Worm (Caenorhabditis elegans) whole organism, young adult: Measurements from ENCODE around the gene arf-1.

Experiments
- C06A6.2 ChIP-seq: fragments of 200-800 bp; sonication (Bioruptor generic); conservative IDR thresholded peaks from 2 replicates; pipeline ENCODE4 v1.3.6; 2022; ENCODE audit warnings: missing genetic modification characterization, missing compliant biosample characterization
- C17E4.6 ChIP-seq: fragments of 200-800 bp; sonication (Bioruptor generic); IDR thresholded peaks from 2 replicates; pipeline ENCODE4 v1.3.6; 2022; ENCODE audit warnings: missing genetic modification reagents, missing genetic modification characterization, missing compliant biosample characterization
- F23B12.7 ChIP-seq: sonication (generic microtip); optimal IDR thresholded peaks from 2 replicates; lab custom pipeline; 2017; ENCODE audit warnings: missing genetic modification characterization, mild to moderate bottlenecking, missing compliant biosample characterization, antibody characterized with exemption, moderate library complexity; ENCODE audit not compliant: insufficient read depth
- F33H1.4 ChIP-seq: fragments of 200-800 bp; sonication (Bioruptor generic); IDR thresholded peaks from 2 replicates; pipeline ENCODE4 v1.3.6; 2022; ENCODE audit warnings: missing genetic modification reagents, missing genetic modification characterization, missing compliant biosample characterization
- F57A8.1 ChIP-seq: fragments of 200-800 bp; sonication (Bioruptor generic); optimal IDR thresholded peaks from 2 replicates; lab custom pipeline; 2018; ENCODE audit warnings: mild to moderate bottlenecking, missing genetic modification characterization, moderate library complexity, missing compliant biosample characterization
- K12H6.12 ChIP-seq: fragments of 200-800 bp; sonication (Bioruptor generic); optimal IDR thresholded peaks from 2 replicates; lab custom pipeline; 2018; ENCODE audit warnings: mild to moderate bottlenecking, missing genetic modification characterization, missing compliant biosample characterization
- T07F8.4 ChIP-seq: sonication (generic microtip); optimal IDR thresholded peaks from 2 replicates; lab custom pipeline; 2016; ENCODE audit warnings: mild to moderate bottlenecking, missing genetic modification characterization, moderate library complexity, missing compliant biosample characterization
- T26A5.8 ChIP-seq: sonication (generic microtip); optimal IDR thresholded peaks from 2 replicates; lab custom pipeline; 2016; ENCODE audit warnings: missing genetic modification characterization, missing compliant biosample characterization
- Y53F4B.3 ChIP-seq: fragments of 200-800 bp; sonication (Bioruptor generic); IDR thresholded peaks from 2 replicates; pipeline ENCODE4 v1.3.6; 2022; ENCODE audit warnings: missing genetic modification reagents, missing genetic modification characterization, missing compliant biosample characterization
- aptf-3 ChIP-seq: fragments of 200-800 bp; sonication (Bioruptor generic); IDR thresholded peaks from 2 replicates; pipeline ENCODE4 v1.3.6; 2022; ENCODE audit warnings: missing genetic modification characterization, missing compliant biosample characterization
- attf-5 ChIP-seq: fragments of 200-800 bp; sonication (Bioruptor generic); optimal IDR thresholded peaks from 2 replicates; lab custom pipeline; 2018; ENCODE audit warnings: mild to moderate bottlenecking, missing genetic modification characterization, missing compliant biosample characterization
- ccch-3 ChIP-seq: fragments of 200-800 bp; sonication (Bioruptor generic); optimal IDR thresholded peaks from 2 replicates; lab custom pipeline; 2018; ENCODE audit warnings: mild to moderate bottlenecking, missing genetic modification characterization, missing compliant biosample characterization
- ceh-100 ChIP-seq: fragments of 200-800 bp; sonication (Bioruptor generic); IDR thresholded peaks from 2 replicates; pipeline ENCODE4 v1.3.6; 2022; ENCODE audit warnings: missing genetic modification reagents, missing genetic modification characterization, missing compliant biosample characterization
- ceh-27 ChIP-seq: fragments of 200-800 bp; sonication (Bioruptor generic); optimal IDR thresholded peaks from 2 replicates; lab custom pipeline; 2018; ENCODE audit warnings: mild to moderate bottlenecking, missing genetic modification characterization, moderate library complexity, missing compliant biosample characterization
- egl-44 ChIP-seq: fragments of 200-800 bp; sonication (Bioruptor generic); IDR thresholded peaks from 2 replicates; pipeline ENCODE4 v1.3.6; 2022; ENCODE audit warnings: missing genetic modification reagents, missing genetic modification characterization, missing compliant biosample characterization
- gei-17 ChIP-seq: fragments of 200-800 bp; sonication (Bioruptor generic); optimal IDR thresholded peaks from 2 replicates; lab custom pipeline; 2018; ENCODE audit warnings: mild to moderate bottlenecking, missing genetic modification characterization, missing compliant biosample characterization
- him-1 ChIP-seq: sonication (generic microtip); optimal IDR thresholded peaks from 2 replicates; lab custom pipeline; 2016; ENCODE audit warnings: missing genotype, missing genetic modification reagents, missing genetic modification characterization, missing compliant biosample characterization
- hlh-26 ChIP-seq: fragments of 200-800 bp; sonication (Bioruptor generic); conservative IDR thresholded peaks from 2 replicates; pipeline ENCODE4 v1.3.6; 2022; ENCODE audit warnings: missing genetic modification reagents, missing genetic modification characterization, missing compliant biosample characterization
- hmg-1.2 ChIP-seq: fragments of 200-800 bp; sonication (Bioruptor generic); IDR thresholded peaks from 2 replicates; pipeline ENCODE4 v1.3.6; 2022; ENCODE audit warnings: missing genetic modification reagents, missing genetic modification characterization, missing compliant biosample characterization
- let-607 ChIP-seq, 2 experiments: fragments of 200-800 bp in 1 of 2; sonication (Bioruptor generic) in 1 of 2; sonication (generic microtip) in 1 of 2; optimal IDR thresholded peaks; 2 replicates each; lab custom pipeline; 2016 to 2018; ENCODE audit warnings: mild to moderate bottlenecking in 2 of 2, missing compliant biosample characterization in 2 of 2, missing genetic modification characterization in 2 of 2, moderate library complexity in 2 of 2, missing genotype in 1 of 2
- lin-26 ChIP-seq: fragments of 200-800 bp; sonication (Bioruptor generic); IDR thresholded peaks from 2 replicates; pipeline ENCODE4 v1.3.6; 2022; ENCODE audit warnings: missing genetic modification reagents, missing genetic modification characterization, missing compliant biosample characterization
- lin-54 ChIP-seq: fragments of 200-800 bp; sonication (Bioruptor generic); optimal IDR thresholded peaks from 2 replicates; lab custom pipeline; 2018; ENCODE audit warnings: mild to moderate bottlenecking, missing genetic modification characterization, missing compliant biosample characterization
- lsy-27 ChIP-seq: sonication (generic microtip); optimal IDR thresholded peaks from 2 replicates; lab custom pipeline; 2017; ENCODE audit warnings: missing genetic modification characterization, mild to moderate bottlenecking, missing compliant biosample characterization, antibody characterized with exemption, missing genotype, borderline replicate concordance; ENCODE audit not compliant: insufficient read depth
- madf-3 ChIP-seq: fragments of 200-800 bp; sonication (Bioruptor generic); IDR thresholded peaks from 2 replicates; pipeline ENCODE4 v1.3.6; 2022; ENCODE audit warnings: missing genetic modification reagents, missing genetic modification characterization, missing compliant biosample characterization
- mcd-1 ChIP-seq: fragments of 200-800 bp; sonication (Bioruptor generic); IDR thresholded peaks from 2 replicates; pipeline ENCODE4 v1.3.6; 2022; ENCODE audit warnings: missing genetic modification reagents, missing genetic modification characterization, missing compliant biosample characterization
- nfya-2 ChIP-seq: fragments of 200-800 bp; sonication (Bioruptor generic); IDR thresholded peaks from 2 replicates; pipeline ENCODE4 v1.3.6; 2022; ENCODE audit warnings: missing genetic modification reagents, missing genetic modification characterization, missing compliant biosample characterization
- nfyb-1 ChIP-seq: fragments of 200-800 bp; sonication (Bioruptor generic); IDR thresholded peaks from 2 replicates; pipeline ENCODE4 v1.3.6; 2022; ENCODE audit warnings: missing genetic modification reagents, missing genetic modification characterization, missing compliant biosample characterization
- nhr-120 ChIP-seq: fragments of 200-800 bp; sonication (Bioruptor generic); IDR thresholded peaks from 2 replicates; pipeline ENCODE4 v1.3.6; 2022; ENCODE audit warnings: missing genetic modification characterization, missing compliant biosample characterization
- nhr-27 ChIP-seq: fragments of 200-800 bp; sonication (Bioruptor generic); optimal IDR thresholded peaks from 2 replicates; lab custom pipeline; 2018; ENCODE audit warnings: mild to moderate bottlenecking, missing genetic modification characterization, moderate library complexity, missing compliant biosample characterization
- rec-8 ChIP-seq, 2 experiments: sonication (generic microtip); optimal IDR thresholded peaks; 2 replicates each; lab custom pipeline; 2016; ENCODE audit warnings: mild to moderate bottlenecking in 2 of 2, missing genetic modification characterization in 2 of 2, missing genetic modification reagents in 2 of 2, missing genotype in 2 of 2, missing biosample characterization in 1 of 2, missing compliant biosample characterization in 1 of 2, moderate library complexity in 1 of 2
- repo-1 ChIP-seq: sonication (generic microtip); optimal IDR thresholded peaks from 2 replicates; lab custom pipeline; 2017; ENCODE audit warnings: mild to moderate bottlenecking, missing genetic modification characterization, missing compliant biosample characterization
- sdz-38 ChIP-seq: sonication (generic microtip); optimal IDR thresholded peaks from 2 replicates; lab custom pipeline; 2016; ENCODE audit warnings: missing genotype, missing genetic modification characterization, missing compliant biosample characterization
- sea-2 ChIP-seq: fragments of 200-800 bp; sonication (Bioruptor generic); IDR thresholded peaks from 2 replicates; pipeline ENCODE4 v1.3.6; 2022; ENCODE audit warnings: missing genetic modification characterization, missing compliant biosample characterization
- snpc-1.1 ChIP-seq: sonication (generic microtip); optimal IDR thresholded peaks from 2 replicates; lab custom pipeline; 2017; ENCODE audit warnings: missing genetic modification characterization, mild to moderate bottlenecking, missing compliant biosample characterization, antibody characterized with exemption, moderate library complexity, missing genotype, missing genetic modification reagents; ENCODE audit not compliant: insufficient read depth
- snpc-1.3 ChIP-seq: sonication (generic microtip); optimal IDR thresholded peaks from 2 replicates; lab custom pipeline; 2017; ENCODE audit warnings: missing genetic modification characterization, mild to moderate bottlenecking, missing compliant biosample characterization, antibody characterized with exemption, moderate library complexity, missing genotype, missing genetic modification reagents; ENCODE audit not compliant: insufficient read depth
- snpc-4 ChIP-seq, 5 experiments: fragments of 150-350 bp in 1 of 5; sonication (generic microtip) in 4 of 5; optimal IDR thresholded peaks; 2 replicates each; lab custom pipeline; 2014 to 2018; ENCODE audit warnings: missing genetic modification characterization in 5 of 5, missing biosample characterization in 3 of 5, antibody characterized with exemption in 2 of 5, mild to moderate bottlenecking in 2 of 5, missing compliant biosample characterization in 2 of 5, missing genotype in 2 of 5, moderate library complexity in 2 of 5, missing genetic modification reagents in 1 of 5
- sptf-2 ChIP-seq: fragments of 200-800 bp; sonication (Bioruptor generic); optimal IDR thresholded peaks from 2 replicates; lab custom pipeline; 2018; ENCODE audit warnings: mild to moderate bottlenecking, missing genetic modification characterization, missing compliant biosample characterization
- tbp1 ChIP-seq: fragments of 200-800 bp; sonication (Bioruptor generic); optimal IDR thresholded peaks from 2 replicates; lab custom pipeline; 2018; ENCODE audit warnings: mild to moderate bottlenecking, missing genetic modification characterization, missing compliant biosample characterization
- unc-62 ChIP-seq: fragments of 150-350 bp; optimal IDR thresholded peaks from 2 replicates; lab custom pipeline; 2014; ENCODE audit warnings: missing biosample characterization, missing genetic modification reagents, missing genetic modification characterization
- ztf-18 ChIP-seq: sonication (generic microtip); optimal IDR thresholded peaks from 2 replicates; lab custom pipeline; 2016; ENCODE audit warnings: missing genotype, mild to moderate bottlenecking, missing genetic modification characterization, missing compliant biosample characterization
- ztf-26 ChIP-seq: sonication (generic microtip); optimal IDR thresholded peaks from 2 replicates; lab custom pipeline; 2017; ENCODE audit warnings: missing genetic modification characterization, missing compliant biosample characterization
- ztf-28 ChIP-seq: fragments of 200-800 bp; sonication (Bioruptor generic); IDR thresholded peaks from 2 replicates; pipeline ENCODE4 v1.3.6; 2022; ENCODE audit warnings: missing genetic modification reagents, missing genetic modification characterization, missing compliant biosample characterization

The arf-1 gene

DNA sequence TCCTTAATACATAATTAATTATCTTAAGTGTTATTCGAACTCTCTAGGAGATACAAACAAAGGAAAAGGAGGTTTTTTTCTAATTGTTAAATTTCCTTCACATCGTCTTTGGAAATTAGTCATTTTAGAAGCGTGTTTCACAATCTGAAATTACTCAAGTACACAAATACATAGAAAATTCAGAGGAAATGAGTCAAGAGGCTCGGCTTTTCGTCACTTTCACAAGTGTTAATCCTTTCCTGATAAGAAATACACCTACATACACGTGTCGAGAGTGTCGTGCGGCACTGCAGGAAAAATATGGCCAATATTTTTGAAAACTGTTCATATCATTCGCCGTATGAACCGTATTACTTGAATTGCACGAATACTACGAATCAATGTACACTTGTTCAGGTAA is 32.5 kb downstream of the arf-1 start, which contains the start of gene B0244.4 (continued):
- TF ChIP-seq let-607 (tag; optimal IDR thresholded peaks at IDR 0.05; lab: Kevin White, UChicago): no peak
- no peak for TF ChIP-seq T26A5.8 (tag; lab: Kevin White, UChicago)
- TF ChIP-seq attf-5 (GFP tag; lab: Kevin White, UChicago): no peak
- no peak for TF ChIP-seq ztf-18 (tag; lab: Kevin White, UChicago)

DNA sequence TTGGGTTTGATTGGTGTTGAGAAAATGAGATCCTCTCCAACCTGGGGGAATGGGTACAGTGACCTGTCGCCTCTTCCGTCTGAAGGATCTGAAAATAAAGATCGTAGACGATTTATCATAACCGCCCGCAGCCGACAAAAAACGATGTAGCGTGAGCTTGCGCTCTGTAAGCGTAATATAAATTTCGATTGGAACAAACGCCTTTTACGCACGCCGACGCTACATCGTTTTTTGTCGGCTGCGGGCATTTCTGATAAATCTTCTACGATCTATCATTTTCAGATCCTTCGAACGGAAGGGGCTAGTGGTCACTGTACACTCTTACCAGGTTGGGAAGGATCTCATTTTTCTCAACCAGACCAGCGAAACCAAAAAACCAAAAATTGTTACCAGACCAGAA is 33.7 kb downstream of the arf-1 start:
- TF ChIP-seq T07F8.4 (no peak), snpc-1.1 (tag; lab: Kevin White, UChicago) (peak; percentile 70), ccch-3 (no peak), snpc-4 (GFP tag; optimal IDR thresholded peaks at IDR 0.05; lab: Kevin White, UChicago) (no peak), snpc-4 (tag; optimal IDR thresholded peaks at IDR 0.05; lab: Kevin White, UChicago) (peak in 3 of 4 experiments; percentile 70 to 90 (median 90))

DNA sequence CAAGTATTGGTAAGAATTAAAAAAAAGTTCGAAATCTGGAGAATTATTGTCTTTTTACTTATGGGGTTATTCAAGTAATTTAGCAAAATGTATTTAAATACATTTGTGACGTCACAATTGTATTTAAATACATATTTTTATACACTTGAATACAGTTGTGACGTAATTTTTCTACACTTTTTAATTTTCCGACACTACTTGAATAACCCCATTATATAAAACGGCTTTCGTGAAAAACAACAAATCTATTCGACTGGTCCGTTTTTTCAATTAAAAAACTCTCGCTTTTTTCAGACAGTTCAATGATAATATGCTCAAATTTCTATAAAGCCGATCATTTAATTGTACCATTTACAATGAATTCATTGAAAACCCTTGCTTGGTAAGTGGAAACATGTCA is 35.8 kb downstream of the arf-1 start:
- TF ChIP-seq Y53F4B.3 (GFP tag; lab: Robert Waterston, UW): no peak
- TF ChIP-seq lin-26 (GFP tag; lab: Robert Waterston, UW): no peak
- TF ChIP-seq nfya-2 (GFP tag; lab: Robert Waterston, UW): no peak
- no peak for TF ChIP-seq C17E4.6 (GFP tag; lab: Robert Waterston, UW)
- no peak for TF ChIP-seq F23B12.7 (tag; lab: Kevin White, UChicago)
- TF ChIP-seq ztf-26 (tag; lab: Kevin White, UChicago): no peak

DNA sequence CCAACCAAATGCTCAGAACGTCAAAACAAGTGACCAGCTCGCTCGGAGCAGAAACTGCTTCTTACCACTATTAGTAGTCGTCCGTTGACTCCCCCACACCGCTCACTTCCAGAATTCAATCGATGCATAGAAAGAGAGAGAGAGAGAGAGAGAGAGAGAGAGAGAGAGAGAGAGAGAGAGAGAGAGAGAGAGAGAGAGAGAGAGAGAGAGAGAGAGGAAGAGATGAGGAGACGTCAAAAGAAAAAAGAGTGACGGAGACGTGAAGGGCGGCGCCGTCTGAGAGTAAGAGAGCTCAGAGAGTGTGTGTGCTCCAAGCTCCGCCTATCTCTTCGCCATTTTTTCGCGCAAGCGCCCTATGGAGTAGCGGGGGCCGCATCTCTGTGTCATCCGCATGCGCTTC is 40.5 kb downstream of the arf-1 start, which contains the start of gene ida-1:
TSS of gene ida-1 (plus strand) at position 336 of the 400 bp plus-strand sequence.
- TF ChIP-seq K12H6.12 (tag; lab: Kevin White, UChicago): peak; percentile 60
- no peak for TF ChIP-seq F33H1.4 (GFP tag; lab: Robert Waterston, UW)
- peak; percentile 28 for TF ChIP-seq ceh-27 (GFP tag; lab: Kevin White, UChicago)
- no peak for TF ChIP-seq him-1
- no peak for TF ChIP-seq ztf-28
- TF ChIP-seq aptf-3 (GFP tag; lab: Robert Waterston, UW): no peak
- no peak for TF ChIP-seq ccch-3
- TF ChIP-seq sptf-2 (GFP tag; lab: Kevin White, UChicago): no peak
- TF ChIP-seq lin-54 (GFP tag; lab: Kevin White, UChicago): no peak
- TF ChIP-seq rec-8 (tag; optimal IDR thresholded peaks at IDR 0.05; lab: Kevin White, UChicago): no peak
- TF ChIP-seq sdz-38 (tag; lab: Kevin White, UChicago): no peak
- no peak for TF ChIP-seq unc-62 (GFP tag; lab: Kevin White, UChicago)
- no peak for TF ChIP-seq gei-17
- no peak for TF ChIP-seq T26A5.8 (tag; lab: Kevin White, UChicago)
- TF ChIP-seq F57A8.1 (GFP tag; lab: Kevin White, UChicago): no peak
- peak; percentile 65 for TF ChIP-seq hmg-1.2 (GFP tag; lab: Robert Waterston, UW)
- no peak for TF ChIP-seq ztf-26 (tag; lab: Kevin White, UChicago)
- no peak for TF ChIP-seq ztf-18 (tag; lab: Kevin White, UChicago)
- TF ChIP-seq nhr-27 (tag; lab: Kevin White, UChicago): no peak
- no peak for TF ChIP-seq repo-1
- no peak for TF ChIP-seq tbp1
- no peak for TF ChIP-seq lsy-27 (tag; lab: Kevin White, UChicago)
- no peak for TF ChIP-seq sea-2 (GFP tag; lab: Robert Waterston, UW)
- TF ChIP-seq snpc-1.3 (tag; lab: Kevin White, UChicago): no peak
- no peak for TF ChIP-seq nhr-120 (GFP tag; lab: Robert Waterston, UW)
- no peak; the same call in 1 of the 2 replicates for TF ChIP-seq C06A6.2 (GFP tag; lab: Robert Waterston, UW)
- no peak for TF ChIP-seq madf-3 (GFP tag; lab: Robert Waterston, UW)
- TF ChIP-seq mcd-1 (GFP tag; lab: Robert Waterston, UW): peak; percentile 63
- no peak for TF ChIP-seq egl-44 (GFP tag; lab: Robert Waterston, UW)
- no peak for TF ChIP-seq hlh-26 (GFP tag; lab: Robert Waterston, UW)
- TF ChIP-seq ceh-100 (GFP tag; lab: Robert Waterston, UW): no peak
- TF ChIP-seq nfyb-1 (GFP tag; lab: Robert Waterston, UW): no peak
- TF ChIP-seq attf-5 (GFP tag; lab: Kevin White, UChicago): no peak
